Worm (Caenorhabditis elegans): Measurements from ENCODE around the gene rod-1.

rod-1 gene

DNA sequence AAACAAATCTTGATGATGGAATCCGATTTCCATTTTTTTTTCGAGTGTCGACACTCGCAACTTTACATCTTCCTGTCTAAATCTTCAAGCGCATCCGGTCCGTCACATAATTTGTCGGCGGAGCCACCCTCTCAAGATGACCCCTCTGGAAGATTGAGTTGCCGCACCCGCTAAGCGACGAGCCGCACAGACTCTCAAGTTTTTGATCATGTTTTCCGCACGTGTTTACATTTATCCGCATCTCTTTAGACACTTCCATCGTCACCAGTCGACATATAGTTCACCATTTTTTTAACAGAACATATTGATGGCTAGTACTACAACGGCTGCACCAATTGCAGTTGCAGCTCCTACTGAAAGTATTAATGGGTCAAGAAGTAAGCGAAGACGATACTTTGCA is 13.2 kb downstream of the rod-1 start, which contains the start of gene F55G1.1:
F55G1.1 (plus strand) TSS at position 301 of the 400 bp plus-strand sequence.
- TF ChIP-seq Y79H2A.3 (GFP tag; conservative IDR thresholded peaks at IDR 0.05) = no peak
- no peak for TF ChIP-seq unc-62 (GFP tag; optimal IDR thresholded peaks at IDR 0.05)
- TF ChIP-seq mel-28 (tag; optimal IDR thresholded peaks at IDR 0.05; ENCODE audit: borderline replicate concordance) = no peak

DNA sequence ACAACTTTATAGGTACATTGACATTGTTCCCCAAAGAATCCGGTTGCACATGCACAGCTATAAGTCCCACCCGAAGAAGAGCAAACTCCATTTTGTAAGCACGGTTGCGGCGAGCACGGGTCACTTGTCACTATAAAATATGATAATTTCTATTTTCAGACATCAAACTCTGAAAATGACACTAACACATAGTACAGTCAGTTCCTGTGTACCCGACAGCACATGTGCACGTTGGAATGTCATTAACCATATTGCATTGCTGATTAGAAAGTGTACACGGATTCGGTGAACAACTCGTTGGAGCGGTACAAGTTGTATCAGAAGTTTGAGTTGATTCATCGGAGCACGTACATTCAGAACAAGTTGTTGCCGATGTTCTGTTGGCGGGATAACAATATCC is 19.0 kb downstream of the rod-1 start:
- TF ChIP-seq F39B2.1 (GFP tag; IDR thresholded peaks at IDR 0.05) (no peak), pbrm-1 (GFP tag; IDR thresholded peaks at IDR 0.05) (no peak), hmg-1.2 (GFP tag; IDR thresholded peaks at IDR 0.05) (no peak), nhr-80 (tag; optimal IDR thresholded peaks at IDR 0.05) (peak; percentile 86)

DNA sequence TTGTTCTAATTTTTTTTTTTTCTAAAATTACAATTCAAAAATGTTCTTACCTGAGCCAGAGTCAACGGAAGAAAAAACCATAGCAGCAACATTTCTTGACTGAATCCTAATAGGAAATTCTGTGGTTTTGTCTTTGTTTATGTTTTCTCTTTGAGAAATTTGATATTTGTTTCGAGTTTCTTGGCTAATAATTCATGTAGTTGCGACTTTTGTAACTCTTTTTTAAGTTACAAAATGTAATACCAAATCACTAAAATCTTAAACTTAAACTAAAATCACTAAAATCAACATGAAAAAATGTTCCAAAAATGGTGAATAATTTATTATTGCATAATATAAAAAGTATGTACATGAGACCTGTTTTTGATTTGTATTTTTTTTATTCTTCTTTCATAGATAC is 19.5 kb downstream of the rod-1 start, which contains the start of gene egas-4:
egas-4 (minus strand) TSS at position 101 of the 400 bp plus-strand sequence.
- TF ChIP-seq snpc-1.1 (tag; optimal IDR thresholded peaks at IDR 0.05; ENCODE audit: insufficient read depth) = no peak
- no peak for TF ChIP-seq tbp1 (GFP tag; optimal IDR thresholded peaks at IDR 0.05)
- TF ChIP-seq ztf-22 (GFP tag; optimal IDR thresholded peaks at IDR 0.05) = no peak
- no peak for TF ChIP-seq hlh-26 (GFP tag; conservative IDR thresholded peaks at IDR 0.05)
- TF ChIP-seq mxl-1 (tag; optimal IDR thresholded peaks at IDR 0.05) = no peak
- TF ChIP-seq akir-1 (GFP tag; optimal IDR thresholded peaks at IDR 0.05) = no peak
- no peak for TF ChIP-seq sptf-2 (GFP tag; optimal IDR thresholded peaks at IDR 0.05)
- TF ChIP-seq C06A6.2 (GFP tag; conservative IDR thresholded peaks at IDR 0.05) = no peak
- TF ChIP-seq F57A8.1 (GFP tag; optimal IDR thresholded peaks at IDR 0.05) = no peak
- no peak for TF ChIP-seq repo-1 (tag; optimal IDR thresholded peaks at IDR 0.05)
- TF ChIP-seq nfyb-1 (GFP tag; IDR thresholded peaks at IDR 0.05) = no peak
- no peak for TF ChIP-seq egl-18 (GFP tag; IDR thresholded peaks at IDR 0.05)

DNA sequence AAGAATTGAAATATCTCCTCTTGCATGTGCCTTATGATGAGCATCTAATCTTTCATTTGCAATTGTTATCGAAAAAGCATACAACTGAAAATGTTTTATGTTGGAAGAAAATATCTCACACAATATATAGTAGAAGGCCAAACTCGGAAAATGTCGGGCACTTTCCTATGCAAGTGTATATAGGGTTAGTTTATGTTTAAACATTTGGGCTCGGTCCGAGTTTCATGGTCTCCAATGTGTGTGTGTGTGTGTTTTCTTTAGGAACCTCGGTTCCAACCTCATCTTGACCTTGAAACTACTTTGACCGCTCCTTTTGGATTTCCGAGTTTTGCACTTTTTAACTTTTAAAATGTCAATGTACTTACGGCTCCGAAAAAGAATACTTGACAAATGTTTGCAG is 21.1 kb downstream of the rod-1 start:
- TF ChIP-seq egrh-3 (GFP tag; IDR thresholded peaks at IDR 0.05) (no peak), rec-8 (tag; optimal IDR thresholded peaks at IDR 0.05) (peak in 1 of 2 experiments; percentile 12), B0261.1 (tag; optimal IDR thresholded peaks at IDR 0.05) (peak; percentile 51), aptf-3 (GFP tag; IDR thresholded peaks at IDR 0.05) (no peak), snpc-1.1 (tag; optimal IDR thresholded peaks at IDR 0.05; ENCODE audit: insufficient read depth) (peak; percentile 91), gei-17 (GFP tag; optimal IDR thresholded peaks at IDR 0.05) (no peak), mxl-1 (tag; optimal IDR thresholded peaks at IDR 0.05) (peak; percentile 14), ztf-18 (tag; optimal IDR thresholded peaks at IDR 0.05) (peak; percentile 17), bed-2 (GFP tag; IDR thresholded peaks at IDR 0.05) (no peak), nhr-90 (tag; optimal IDR thresholded peaks at IDR 0.05) (peak; percentile 47), lin-26 (GFP tag; IDR thresholded peaks at IDR 0.05) (peak; percentile 91), T26A5.8 (tag; optimal IDR thresholded peaks at IDR 0.05) (no peak), die-1 (tag; optimal IDR thresholded peaks at IDR 0.05) (peak; percentile 68), hmg-1.2 (GFP tag; IDR thresholded peaks at IDR 0.05) (peak; percentile 81), somi-1 (GFP tag; optimal IDR thresholded peaks at IDR 0.05) (no peak), ZK185.1 (tag; optimal IDR thresholded peaks at IDR 0.05; ENCODE audit: poor library complexity, severe bottlenecking) (peak; percentile 7), mes-4 (tag; optimal IDR thresholded peaks at IDR 0.05) (peak; percentile 10), ceh-79 (tag; optimal IDR thresholded peaks at IDR 0.05) (no peak), snpc-3.4 (tag; optimal IDR thresholded peaks at IDR 0.05) (peak; percentile 67), fkh-3 (tag; optimal IDR thresholded peaks at IDR 0.05) (no peak), him-1 (tag; optimal IDR thresholded peaks at IDR 0.05) (peak; percentile 46), tbp1 (GFP tag; optimal IDR thresholded peaks at IDR 0.05) (peak; percentile 83), dox-1 (GFP tag; IDR thresholded peaks at IDR 0.05) (no peak), attf-5 (GFP tag; optimal IDR thresholded peaks at IDR 0.05) (peak; percentile 20), unc-130 (GFP tag; optimal IDR thresholded peaks at IDR 0.05) (no peak), let-526 (GFP tag; IDR thresholded peaks at IDR 0.05) (no peak), nfya-1 (tag; optimal IDR thresholded peaks at IDR 0.05; ENCODE audit: borderline replicate concordance, insufficient read depth) (no peak), ets-4 (GFP tag; optimal IDR thresholded peaks at IDR 0.05) (no peak)

All from whole organism, young adult.